Fruit fly (Drosophila melanogaster): Measurements from ENCODE around the gene CG32053.

Gene CG32053

dm6 chr3L:10092278-10092903 lies at the start of gene CG32053:
Gene CG32053, minus strand, starts transcription at chr3L:10092346.
- TF ChIP-seq Myc (optimal IDR thresholded peaks at IDR 0.05), result no peak
- TF ChIP-seq psq (optimal IDR thresholded peaks at IDR 0.05), result no peak
- TF ChIP-seq h (optimal IDR thresholded peaks at IDR 0.05), result no peak

dm6 chr3L:10110379-10110778 lies 18.2 kb upstream of the CG32053 start:
- TF ChIP-seq h (optimal IDR thresholded peaks at IDR 0.05) (no peak), psq (optimal IDR thresholded peaks at IDR 0.05) (no peak), Sin3A (optimal IDR thresholded peaks at IDR 0.05) (no peak), Myc (optimal IDR thresholded peaks at IDR 0.05) (no peak), ttk (optimal IDR thresholded peaks at IDR 0.05) (no peak), insv (optimal IDR thresholded peaks at IDR 0.05) (no peak)

- TF ChIP-seq insv (optimal IDR thresholded peaks at IDR 0.05) (no peak), psq (optimal IDR thresholded peaks at IDR 0.05) (no peak), Sin3A (optimal IDR thresholded peaks at IDR 0.05) (no peak), h (optimal IDR thresholded peaks at IDR 0.05) (no peak), ttk (optimal IDR thresholded peaks at IDR 0.05) (no peak), Myc (optimal IDR thresholded peaks at IDR 0.05) (no peak)
These were observed 13.7 kb upstream of the CG32053 start for dm6 chr3L:10105820-10106219.

- TF ChIP-seq psq (optimal IDR thresholded peaks at IDR 0.05) (no peak), Myc (optimal IDR thresholded peaks at IDR 0.05) (no peak), h (optimal IDR thresholded peaks at IDR 0.05) (no peak), insv (optimal IDR thresholded peaks at IDR 0.05) (no peak), ttk (optimal IDR thresholded peaks at IDR 0.05) (no peak), Sin3A (optimal IDR thresholded peaks at IDR 0.05) (no peak)
These were observed 8.6 kb upstream of the CG32053 start, which contains the start of gene CG42826 for dm6 chr3L:10100781-10101180. Gene CG42826, minus strand, starts transcription at chr3L:10100881.

- TF ChIP-seq h (optimal IDR thresholded peaks at IDR 0.05) (no peak), ttk (optimal IDR thresholded peaks at IDR 0.05) (no peak), Sin3A (optimal IDR thresholded peaks at IDR 0.05) (no peak), Myc (optimal IDR thresholded peaks at IDR 0.05) (no peak), insv (optimal IDR thresholded peaks at IDR 0.05) (no peak), psq (optimal IDR thresholded peaks at IDR 0.05) (no peak)
These were observed 5.9 kb upstream of the CG32053 start, which contains the start of gene Srg2 for dm6 chr3L:10098015-10098414. Gene Srg2, minus strand, starts transcription at chr3L:10098115.

dm6 chr3L:10094722-10095121 lies 2.6 kb upstream of the CG32053 start, which contains the start of gene CG32054:
Gene CG32054, minus strand, starts transcription at chr3L:10094738.
- TF ChIP-seq Myc (optimal IDR thresholded peaks at IDR 0.05), result no peak
- TF ChIP-seq Sin3A (optimal IDR thresholded peaks at IDR 0.05), result no peak
- TF ChIP-seq ttk (optimal IDR thresholded peaks at IDR 0.05), result no peak
- TF ChIP-seq insv (optimal IDR thresholded peaks at IDR 0.05), result no peak
- no peak for TF ChIP-seq h (optimal IDR thresholded peaks at IDR 0.05)
- TF ChIP-seq psq (optimal IDR thresholded peaks at IDR 0.05), result no peak

dm6 chr3L:10089350-10090266 lies 2.5 kb downstream of the CG32053 start, which contains the start of gene CG14160:
Gene CG14160, minus strand, starts transcription at chr3L:10089400.
- TF ChIP-seq ttk (optimal IDR thresholded peaks at IDR 0.05), result no peak
- no peak for TF ChIP-seq h (optimal IDR thresholded peaks at IDR 0.05)
- no peak for TF ChIP-seq insv (optimal IDR thresholded peaks at IDR 0.05)
- no peak for TF ChIP-seq Sin3A (optimal IDR thresholded peaks at IDR 0.05)
- no peak for TF ChIP-seq psq (optimal IDR thresholded peaks at IDR 0.05)
- TF ChIP-seq Myc (optimal IDR thresholded peaks at IDR 0.05), result no peak

- TF ChIP-seq Sin3A (optimal IDR thresholded peaks at IDR 0.05) (no peak), h (optimal IDR thresholded peaks at IDR 0.05) (no peak), ttk (optimal IDR thresholded peaks at IDR 0.05) (no peak), psq (optimal IDR thresholded peaks at IDR 0.05) (no peak), Myc (optimal IDR thresholded peaks at IDR 0.05) (no peak), insv (optimal IDR thresholded peaks at IDR 0.05) (no peak)
These were observed 3.7 kb downstream of the CG32053 start for dm6 chr3L:10088415-10088814.

dm6 chr3L:10078551-10078950 lies 13.6 kb downstream of the CG32053 start:
- TF ChIP-seq h (optimal IDR thresholded peaks at IDR 0.05) (no peak), Myc (optimal IDR thresholded peaks at IDR 0.05) (no peak), ttk (optimal IDR thresholded peaks at IDR 0.05) (no peak), insv (optimal IDR thresholded peaks at IDR 0.05) (no peak), psq (optimal IDR thresholded peaks at IDR 0.05) (no peak)

dm6 chr3L:10052586-10052985 lies 39.6 kb downstream of the CG32053 start:
- TF ChIP-seq insv (optimal IDR thresholded peaks at IDR 0.05), result no peak
- TF ChIP-seq psq (optimal IDR thresholded peaks at IDR 0.05), result no peak
- TF ChIP-seq Myc (optimal IDR thresholded peaks at IDR 0.05), result no peak
- no peak for TF ChIP-seq ttk (optimal IDR thresholded peaks at IDR 0.05)
- no peak for TF ChIP-seq Sin3A (optimal IDR thresholded peaks at IDR 0.05)
- no peak for TF ChIP-seq h (optimal IDR thresholded peaks at IDR 0.05)
